Fruit fly (Drosophila melanogaster) whole organism, embryonic: ENCODE measurements around the gene CG7896.

Experiments
- Awh ChIP-seq: fragments of 200-800 bp; sonication (Bioruptor generic); IDR thresholded peaks from 2 replicates; pipeline ENCODE4, ENCODE4 v1.3.6; 2022; ENCODE audit warnings: missing biosample characterization, missing genetic modification characterization
- BtbVII ChIP-seq: fragments of 200-800 bp; sonication (Bioruptor generic); optimal IDR thresholded peaks from 3 replicates; lab custom pipeline; 2017; ENCODE audit warnings: missing biosample characterization, mild to moderate bottlenecking, missing genetic modification characterization
- CG12391 ChIP-seq: fragments of 200-800 bp; sonication (Bioruptor generic); optimal IDR thresholded peaks from 3 replicates; lab custom pipeline; 2018; ENCODE audit warnings: missing biosample characterization, mild to moderate bottlenecking, missing genetic modification characterization, moderate library complexity
- CG12942 ChIP-seq: fragments of 200-800 bp; sonication (Bioruptor generic); optimal IDR thresholded peaks from 3 replicates; lab custom pipeline; 2016; ENCODE audit warnings: missing biosample characterization, missing genetic modification characterization
- CG13287 ChIP-seq: fragments of 200-800 bp; sonication (Bioruptor generic); IDR thresholded peaks from 2 replicates; pipeline ENCODE4 v1.3.6; 2022; ENCODE audit warnings: missing biosample characterization, missing genetic modification characterization; ENCODE audit not compliant: partially characterized antibody
- CG13424 ChIP-seq: fragments of 200-800 bp; sonication (Bioruptor generic); optimal IDR thresholded peaks from 2 replicates; lab custom pipeline; 2019; ENCODE audit warnings: missing biosample characterization, mild to moderate bottlenecking, missing genetic modification characterization, moderate library complexity
- CG15011 ChIP-seq: fragments of 200-800 bp; sonication (Bioruptor generic); optimal IDR thresholded peaks from 3 replicates; lab custom pipeline; 2018; ENCODE audit warnings: missing biosample characterization, mild to moderate bottlenecking, missing genetic modification characterization
- CG1603 ChIP-seq: fragments of 200-800 bp; sonication (Bioruptor generic); optimal IDR thresholded peaks from 2 replicates; lab custom pipeline; 2019; ENCODE audit warnings: missing biosample characterization, mild to moderate bottlenecking, missing genetic modification characterization, moderate library complexity
- CG17802 ChIP-seq: fragments of 200-800 bp; sonication (Bioruptor generic); optimal IDR thresholded peaks from 2 replicates; lab custom pipeline; 2018; ENCODE audit warnings: missing biosample characterization, mild to moderate bottlenecking, missing genetic modification characterization, moderate library complexity
- CG2199 ChIP-seq: fragments of 200-800 bp; sonication (Bioruptor generic); IDR thresholded peaks from 3 replicates; pipeline ENCODE4 v1.3.6; 2022; ENCODE audit warnings: missing biosample characterization, missing genetic modification characterization
- CG31365 ChIP-seq: fragments of 200-800 bp; sonication (Bioruptor generic); optimal IDR thresholded peaks from 2 replicates; lab custom pipeline; 2018; ENCODE audit warnings: missing biosample characterization, mild to moderate bottlenecking, missing genetic modification characterization
- CG33557 ChIP-seq: fragments of 200-800 bp; sonication (Bioruptor generic); optimal IDR thresholded peaks from 2 replicates; lab custom pipeline; 2019; ENCODE audit warnings: missing biosample characterization, mild to moderate bottlenecking, missing genetic modification characterization, moderate library complexity
- CG3407 ChIP-seq: fragments of 200-800 bp; sonication (Bioruptor generic); optimal IDR thresholded peaks from 2 replicates; lab custom pipeline; 2018; ENCODE audit warnings: missing biosample characterization, mild to moderate bottlenecking, missing genetic modification characterization
- CG3995 ChIP-seq: fragments of 200-800 bp; sonication (Bioruptor generic); optimal IDR thresholded peaks from 3 replicates; lab custom pipeline; 2016; ENCODE audit warnings: missing biosample characterization, missing genetic modification characterization
- CG4617 ChIP-seq: fragments of 200-800 bp; sonication (Bioruptor generic); optimal IDR thresholded peaks from 3 replicates; lab custom pipeline; 2016; ENCODE audit warnings: missing biosample characterization, missing genetic modification characterization, borderline replicate concordance
- CkIIα-i1 ChIP-seq: fragments of 200-800 bp; sonication (Bioruptor generic); IDR thresholded peaks from 2 replicates; pipeline ENCODE4 v1.3.6; 2022; ENCODE audit warnings: missing biosample characterization, missing genetic modification characterization
- Deaf1 ChIP-seq: fragments of 200-800 bp; optimal IDR thresholded peaks from 3 replicates; lab custom pipeline; 2019; ENCODE audit warnings: missing biosample characterization, mild to moderate bottlenecking, missing genetic modification characterization, moderate library complexity
- Drgx ChIP-seq: fragments of 200-800 bp; sonication (Bioruptor generic); IDR thresholded peaks from 2 replicates; pipeline ENCODE4 v1.3.6; 2022; ENCODE audit warnings: missing biosample characterization, missing genetic modification characterization
- E2f1 ChIP-seq: fragments of 200-800 bp; sonication (Bioruptor generic); IDR thresholded peaks from 2 replicates; pipeline ENCODE4 v1.3.6; 2022; ENCODE audit warnings: missing biosample characterization, missing genetic modification characterization
- E2f2 ChIP-seq: fragments of 200-800 bp; sonication (Bioruptor generic); IDR thresholded peaks from 2 replicates; pipeline ENCODE4 v1.3.6; 2022; ENCODE audit warnings: missing biosample characterization, missing genetic modification characterization
- Elba2 ChIP-seq: fragments of 200-800 bp; sonication (Bioruptor generic); optimal IDR thresholded peaks from 3 replicates; lab custom pipeline; 2016; ENCODE audit warnings: missing biosample characterization, missing genetic modification characterization
- GATAe ChIP-seq: fragments of 200-800 bp; sonication (Bioruptor generic); conservative IDR thresholded peaks from 2 replicates; pipeline ENCODE4 v1.3.6; 2022; ENCODE audit warnings: missing biosample characterization, missing genetic modification characterization
- Hr3 ChIP-seq: fragments of 200-800 bp; sonication (Bioruptor generic); optimal IDR thresholded peaks from 3 replicates; lab custom pipeline; 2016; ENCODE audit warnings: missing biosample characterization, missing genetic modification characterization
- MESR4 ChIP-seq: fragments of 200-800 bp; sonication (Bioruptor generic); optimal IDR thresholded peaks from 2 replicates; lab custom pipeline; 2018; ENCODE audit warnings: missing biosample characterization, mild to moderate bottlenecking, missing genetic modification characterization, moderate library complexity
- Ptx1 ChIP-seq: fragments of 200-800 bp; sonication (Bioruptor generic); IDR thresholded peaks from 2 replicates; pipeline ENCODE4 v1.3.6; 2022; ENCODE audit warnings: missing biosample characterization, missing genetic modification characterization
- Side ChIP-seq: fragments of 200-800 bp; sonication (Bioruptor generic); optimal IDR thresholded peaks from 2 replicates; lab custom pipeline; 2016; ENCODE audit warnings: missing biosample characterization, missing genetic modification characterization
- Sox102F ChIP-seq: fragments of 200-800 bp; sonication (Bioruptor generic); optimal IDR thresholded peaks from 2 replicates; lab custom pipeline; 2018; ENCODE audit warnings: missing biosample characterization, mild to moderate bottlenecking, missing genetic modification characterization, moderate library complexity
- Spps ChIP-seq: fragments of 200-800 bp; sonication (Bioruptor generic); optimal IDR thresholded peaks from 2 replicates; lab custom pipeline; 2018; ENCODE audit warnings: missing biosample characterization, mild to moderate bottlenecking, missing genetic modification characterization
- Ssrp ChIP-seq: fragments of 200-800 bp; sonication (Bioruptor generic); optimal IDR thresholded peaks from 2 replicates; lab custom pipeline; 2018; ENCODE audit warnings: missing biosample characterization, mild to moderate bottlenecking, missing genetic modification characterization, moderate library complexity
- Tbp ChIP-seq: fragments of >200 bp; optimal IDR thresholded peaks from 2 replicates; lab custom pipeline; 2018; ENCODE audit warnings: missing biosample characterization, missing genetic modification characterization
- Xbp1 ChIP-seq: fragments of 200-800 bp; sonication (Bioruptor generic); optimal IDR thresholded peaks from 3 replicates; lab custom pipeline; 2016; ENCODE audit warnings: missing biosample characterization, mild to moderate bottlenecking, missing genetic modification characterization
- bab2 ChIP-seq: fragments of 200-800 bp; sonication (Bioruptor generic); optimal IDR thresholded peaks from 2 replicates; lab custom pipeline; 2016; ENCODE audit warnings: missing biosample characterization, missing genetic modification characterization
- chinmo ChIP-seq: fragments of 200-800 bp; sonication (Bioruptor generic); IDR thresholded peaks from 4 replicates; pipeline ENCODE4 v1.3.6; 2022; ENCODE audit warnings: missing biosample characterization, missing genetic modification characterization; ENCODE audit not compliant: partially characterized antibody
- ci ChIP-seq: fragments of 200-800 bp; sonication (Bioruptor generic); IDR thresholded peaks from 3 replicates; pipeline ENCODE4 v1.3.6; 2022; ENCODE audit warnings: missing biosample characterization, missing genetic modification characterization
- crp ChIP-seq, 2 experiments: fragments of 200-800 bp; sonication (Bioruptor generic); optimal IDR thresholded peaks; 2 replicates in 1 of 2; 3 replicates in 1 of 2; lab custom pipeline; 2017; ENCODE audit warnings: missing biosample characterization in 2 of 2, missing genetic modification characterization in 2 of 2, mild to moderate bottlenecking in 1 of 2, moderate library complexity in 1 of 2
- da ChIP-seq: fragments of 200-800 bp; sonication (Bioruptor generic); optimal IDR thresholded peaks from 2 replicates; lab custom pipeline; 2016; ENCODE audit warnings: missing biosample characterization, missing genetic modification characterization
- dm ChIP-seq: fragments of 200-800 bp; sonication (Bioruptor generic); optimal IDR thresholded peaks from 3 replicates; lab custom pipeline; 2016; ENCODE audit warnings: missing biosample characterization, missing genetic modification characterization
- gcm ChIP-seq: fragments of 200-800 bp; sonication (Bioruptor generic); optimal IDR thresholded peaks from 2 replicates; lab custom pipeline; 2019; ENCODE audit warnings: missing biosample characterization, mild to moderate bottlenecking, missing genetic modification characterization, moderate library complexity
- hb ChIP-seq: fragments of 200-800 bp; sonication (Bioruptor generic); IDR thresholded peaks from 3 replicates; pipeline ENCODE4 v1.3.6; 2022; ENCODE audit warnings: missing biosample characterization, missing genetic modification characterization; ENCODE audit not compliant: partially characterized antibody
- hkb ChIP-seq, 2 experiments: fragments of 200-800 bp in 1 of 2; fragments of >200 bp in 1 of 2; sonication (Bioruptor generic) in 1 of 2; IDR thresholded peaks in 1 of 2; optimal IDR thresholded peaks in 1 of 2; 2 replicates each; pipeline versions ENCODE4 v1.3.6 to Lab custom; 2017 to 2022; ENCODE audit warnings: missing biosample characterization in 1 of 2, missing genetic modification characterization in 1 of 2
- kay ChIP-seq: fragments of 200-800 bp; sonication (Bioruptor generic); optimal IDR thresholded peaks from 2 replicates; lab custom pipeline; 2016; ENCODE audit warnings: missing biosample characterization, missing genetic modification characterization
- mld ChIP-seq: fragments of 200-800 bp; sonication (Bioruptor generic); IDR thresholded peaks from 3 replicates; pipeline ENCODE4 v1.3.6; 2022; ENCODE audit warnings: missing biosample characterization, missing genetic modification characterization; ENCODE audit not compliant: partially characterized antibody
- phol ChIP-seq: fragments of 200-800 bp; sonication (Bioruptor generic); optimal IDR thresholded peaks from 3 replicates; lab custom pipeline; 2018; ENCODE audit warnings: missing biosample characterization, mild to moderate bottlenecking, missing genetic modification characterization, moderate library complexity
- prd ChIP-seq, 3 experiments: fragments of >200 bp in 2 of 3; fragments of 200-800 bp in 1 of 3; sonication (Bioruptor generic) in 1 of 3; optimal IDR thresholded peaks in 2 of 3; IDR thresholded peaks in 1 of 3; 2 replicates in 2 of 3; 3 replicates in 1 of 3; pipeline versions ENCODE4 v1.3.6 to Lab custom; 2017 to 2022; ENCODE audit warnings: missing biosample characterization in 1 of 3, missing genetic modification characterization in 1 of 3
- ro ChIP-seq: fragments of 200-800 bp; sonication (Bioruptor generic); IDR thresholded peaks from 2 replicates; pipeline ENCODE4 v1.3.6; 2022; ENCODE audit warnings: missing biosample characterization, missing genetic modification characterization
- sens ChIP-seq: fragments of 200-800 bp; sonication (Bioruptor generic); peaks from one replicate; lab custom pipeline; 2016; ENCODE audit warnings: missing biosample characterization, missing genetic modification characterization
- shn ChIP-seq: fragments of 200-800 bp; sonication (Bioruptor generic); optimal IDR thresholded peaks from 3 replicates; lab custom pipeline; 2016; ENCODE audit warnings: missing biosample characterization, missing genetic modification characterization
- tio ChIP-seq: fragments of 200-800 bp; sonication (Bioruptor generic); optimal IDR thresholded peaks from 2 replicates; lab custom pipeline; 2017; ENCODE audit warnings: missing biosample characterization, missing genetic modification characterization, inconsistent platforms
- tup ChIP-seq: fragments of 200-800 bp; sonication (Bioruptor generic); optimal IDR thresholded peaks from 2 replicates; lab custom pipeline; 2016; ENCODE audit warnings: missing biosample characterization, mild to moderate bottlenecking, missing genetic modification characterization, moderate library complexity
- vvl ChIP-seq: fragments of 200-800 bp; sonication (Bioruptor generic); IDR thresholded peaks from 2 replicates; pipeline ENCODE4 v1.3.6; 2022; ENCODE audit warnings: missing biosample characterization, missing genetic modification characterization

Gene CG7896

DNA sequence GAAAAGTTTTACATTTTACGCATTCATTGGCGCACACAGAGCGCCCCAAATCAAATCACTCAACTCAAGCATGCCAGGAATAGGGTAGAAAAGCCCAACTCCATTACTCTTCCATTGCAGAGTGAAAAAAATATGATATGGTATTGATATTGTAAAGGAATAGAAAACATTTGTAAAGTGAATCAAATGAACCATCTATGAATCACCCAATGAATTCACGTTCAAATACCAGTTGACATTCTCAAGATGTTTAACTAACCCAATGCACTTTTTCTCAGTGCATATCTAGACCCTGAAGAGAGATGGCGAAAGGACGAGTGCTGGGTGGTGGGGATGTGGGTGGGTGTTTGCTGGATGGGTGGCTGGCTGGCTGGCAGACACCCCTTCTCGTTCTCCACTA is 4.6 kb upstream of the CG7896 start (continued):
- TF ChIP-seq ro (GFP tag; lab: Robert Waterston, UW): no peak
- TF ChIP-seq dm (GFP tag; lab: Kevin White, UChicago): no peak
- no peak for TF ChIP-seq hb (GFP tag; lab: Robert Waterston, UW)
- TF ChIP-seq CG13287 (GFP tag; lab: Robert Waterston, UW): no peak
- no peak for TF ChIP-seq CG3407
- TF ChIP-seq CG12391 (tag; lab: Kevin White, UChicago): peak; percentile 17
- TF ChIP-seq Side: no peak
- no peak for TF ChIP-seq Tbp
- TF ChIP-seq mld (GFP tag; lab: Robert Waterston, UW): no peak
- no peak for TF ChIP-seq Spps
- TF ChIP-seq GATAe (GFP tag; lab: Robert Waterston, UW): no peak
- TF ChIP-seq E2f1: peak; percentile 48; the same call in 1 of the 2 replicates
- no peak for TF ChIP-seq MESR4 (GFP tag; lab: Kevin White, UChicago)
- peak; percentile 1 for TF ChIP-seq Deaf1 (tag; lab: Kevin White, UChicago)
- TF ChIP-seq tio (GFP tag; lab: Kevin White, UChicago): no peak
- TF ChIP-seq CG31365: no peak
- TF ChIP-seq CG17802 (tag; lab: Kevin White, UChicago): no peak
- TF ChIP-seq phol (tag; lab: Kevin White, UChicago): peak; percentile 12
- no peak for TF ChIP-seq gcm (GFP tag; lab: Kevin White, UChicago)
- no peak for TF ChIP-seq da (GFP tag; lab: Kevin White, UChicago)
- peak; percentile 11 for TF ChIP-seq BtbVII
- TF ChIP-seq kay (GFP tag; lab: Kevin White, UChicago): no peak
- peak; percentile 47; the same call in 1 of the 2 replicates for TF ChIP-seq vvl
- no peak for TF ChIP-seq bab2
- no peak for TF ChIP-seq ci (GFP tag; lab: Robert Waterston, UW)
- TF ChIP-seq Ptx1: peak; percentile 56; the same call in 1 of the 2 replicates
- no peak for TF ChIP-seq Ssrp (tag; lab: Kevin White, UChicago)
- peak; percentile 41 for TF ChIP-seq CG1603 (tag; lab: Kevin White, UChicago)
- no peak for TF ChIP-seq CG2199
- TF ChIP-seq, all 482 proteins: peak for 87

DNA sequence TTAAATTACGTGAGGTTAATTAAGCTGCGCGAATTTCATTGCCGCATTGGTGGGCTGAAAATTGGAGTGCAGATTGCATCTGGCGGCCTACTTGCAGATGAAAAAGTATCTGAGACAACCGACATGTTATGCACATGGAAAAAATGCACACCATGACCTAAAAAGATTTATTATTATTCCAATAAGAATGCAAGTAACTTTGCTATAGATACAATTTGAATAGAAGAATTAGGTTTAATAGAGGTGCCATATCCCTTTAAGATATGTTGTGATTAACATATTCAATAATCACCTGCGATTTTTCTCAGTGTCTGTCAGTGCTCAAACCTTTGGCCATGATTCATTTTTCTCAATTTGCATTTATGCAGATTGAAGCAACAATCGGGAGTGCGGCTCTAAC is 1.7 kb upstream of the CG7896 start:
- peak; percentile 7 for TF ChIP-seq sens (GFP tag; lab: Kevin White, UChicago)
- TF ChIP-seq crp (GFP tag; optimal IDR thresholded peaks at IDR 0.05; lab: Kevin White, UChicago): no peak
- peak; percentile 59 for TF ChIP-seq Drgx
- TF ChIP-seq Elba2 (GFP tag; lab: Kevin White, UChicago): no peak
- peak; percentile 4 for TF ChIP-seq Sox102F (GFP tag; lab: Kevin White, UChicago)
- TF ChIP-seq CG3995: no peak
- TF ChIP-seq hkb (optimal IDR thresholded peaks at IDR 0.05; lab: Kevin White, UChicago): no peak
- TF ChIP-seq hkb (GFP tag; IDR thresholded peaks at IDR 0.05; lab: Robert Waterston, UW): no peak

DNA sequence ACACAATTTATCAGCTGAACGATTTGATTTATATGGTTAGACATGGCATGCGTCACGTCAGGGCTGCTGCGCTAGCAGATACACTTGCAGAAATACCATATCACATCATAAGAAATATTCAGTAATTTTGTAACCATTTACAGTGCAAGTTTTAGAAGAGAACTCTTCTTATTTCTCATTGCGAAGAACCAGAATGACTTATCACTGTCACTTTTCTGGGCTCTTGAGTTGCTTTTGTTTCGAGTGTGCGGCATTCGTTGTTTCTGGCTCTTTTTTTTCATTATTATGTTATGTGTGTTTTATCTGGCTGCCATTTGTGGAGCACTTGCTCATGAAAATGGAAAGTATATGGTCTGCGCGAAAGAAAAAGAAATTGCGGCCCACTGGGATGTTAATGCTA is 1.2 kb upstream of the CG7896 start:
- TF ChIP-seq CG12942 (no peak), prd (optimal IDR thresholded peaks at IDR 0.05; lab: Kevin White, UChicago) (no peak), prd (GFP tag; IDR thresholded peaks at IDR 0.05; lab: Robert Waterston, UW) (peak; percentile 25; the same call in 1 of the 3 replicates), CG33557 (GFP tag; lab: Kevin White, UChicago) (no peak), shn (GFP tag; lab: Kevin White, UChicago) (no peak), CG15011 (GFP tag; lab: Kevin White, UChicago) (no peak), chinmo (GFP tag; lab: Robert Waterston, UW) (no peak), E2f2 (no peak), CkIIα-i1 (GFP tag; lab: Robert Waterston, UW) (no peak), Ptx1 (peak; percentile 22; the same call in 1 of the 2 replicates), tup (GFP tag; lab: Kevin White, UChicago) (no peak), CG4617 (GFP tag; lab: Kevin White, UChicago) (no peak), Hr3 (GFP tag; lab: Kevin White, UChicago) (no peak), CG13424 (tag; lab: Kevin White, UChicago) (peak; percentile 17), Awh (GFP tag; lab: Robert Waterston, UW) (no peak), Xbp1 (GFP tag; lab: Kevin White, UChicago) (peak; percentile 16)
